Worm (Caenorhabditis elegans) whole organism, L2 larva: Measurements from ENCODE around the gene irld-18.

Experiments
- C34F6.9 ChIP-seq: fragments of 150-350 bp; optimal IDR thresholded peaks from 2 replicates; lab custom pipeline; 2014; ENCODE audit warnings: missing biosample characterization, missing genetic modification characterization
- F13H6.1 ChIP-seq: sonication (generic microtip); optimal IDR thresholded peaks from 2 replicates; lab custom pipeline; 2016; ENCODE audit warnings: missing genetic modification characterization, missing compliant biosample characterization
- R02D3.7 ChIP-seq: fragments of 150-350 bp; optimal IDR thresholded peaks from 2 replicates; lab custom pipeline; 2014; ENCODE audit warnings: missing biosample characterization, missing genetic modification characterization
- Y55F3AM.14 ChIP-seq: fragments of 200-800 bp; sonication (Bioruptor generic); optimal IDR thresholded peaks from 2 replicates; lab custom pipeline; 2018; ENCODE audit warnings: mild to moderate bottlenecking, missing genetic modification characterization, missing compliant biosample characterization
- aly-2 ChIP-seq: fragments of 150-350 bp; optimal IDR thresholded peaks from 2 replicates; lab custom pipeline; 2014; ENCODE audit warnings: missing biosample characterization, missing genetic modification characterization
- ama-1 ChIP-seq: fragments of 150-350 bp; optimal IDR thresholded peaks from 2 replicates; lab custom pipeline; 2018; ENCODE audit warnings: inconsistent platforms
- blmp-1 ChIP-seq: sonication (generic microtip); optimal IDR thresholded peaks from 2 replicates; lab custom pipeline; 2017; ENCODE audit warnings: missing genetic modification characterization, mild to moderate bottlenecking, missing compliant biosample characterization, antibody characterized with exemption, moderate library complexity; ENCODE audit not compliant: insufficient read depth
- ceh-16 ChIP-seq: fragments of 150-350 bp; optimal IDR thresholded peaks from 2 replicates; lab custom pipeline; 2014; ENCODE audit warnings: missing biosample characterization, missing genetic modification characterization
- ceh-82 ChIP-seq: fragments of 150-350 bp; optimal IDR thresholded peaks from 2 replicates; lab custom pipeline; 2014; ENCODE audit warnings: missing biosample characterization, missing genetic modification characterization
- dmd-4 ChIP-seq: sonication (generic microtip); optimal IDR thresholded peaks from 2 replicates; lab custom pipeline; 2017; ENCODE audit warnings: missing biosample characterization, missing genetic modification characterization
- egl-27 ChIP-seq: sonication (generic microtip); optimal IDR thresholded peaks from 3 replicates; lab custom pipeline; 2017; ENCODE audit warnings: missing biosample characterization, missing genetic modification reagents, missing genetic modification characterization
- elt-1 ChIP-seq: fragments of 150-350 bp; optimal IDR thresholded peaks from 2 replicates; lab custom pipeline; 2014; ENCODE audit warnings: missing biosample characterization, missing genetic modification characterization
- elt-3 ChIP-seq: sonication (generic microtip); optimal IDR thresholded peaks from 2 replicates; lab custom pipeline; 2017; ENCODE audit warnings: missing biosample characterization, missing genetic modification characterization
- fos-1 ChIP-seq: fragments of 150-350 bp; optimal IDR thresholded peaks from 2 replicates; lab custom pipeline; 2014; ENCODE audit warnings: missing biosample characterization, missing genetic modification characterization
- gmeb-1 ChIP-seq: fragments of 150-350 bp; optimal IDR thresholded peaks from 2 replicates; lab custom pipeline; 2014; ENCODE audit warnings: missing biosample characterization, missing genetic modification characterization
- lin-11 ChIP-seq: fragments of 150-350 bp; sonication (generic microtip); optimal IDR thresholded peaks from 2 replicates; lab custom pipeline; 2014; ENCODE audit warnings: missing biosample characterization, missing genetic modification characterization, inconsistent platforms, mixed read lengths
- lin-39 ChIP-seq: fragments of 150-350 bp; optimal IDR thresholded peaks from 2 replicates; lab custom pipeline; 2014; ENCODE audit warnings: missing biosample characterization, missing genetic modification reagents, missing genetic modification characterization
- lsy-2 ChIP-seq, 2 experiments: fragments of 150-350 bp in 1 of 2; sonication (generic microtip) in 1 of 2; optimal IDR thresholded peaks; 2 replicates each; lab custom pipeline; 2014 to 2017; ENCODE audit warnings: missing biosample characterization in 2 of 2, missing genetic modification characterization in 2 of 2
- mdl-1 ChIP-seq, 2 experiments: fragments of 150-350 bp in 1 of 2; sonication (generic microtip) in 1 of 2; optimal IDR thresholded peaks; 2 replicates each; lab custom pipeline; 2017; ENCODE audit warnings: missing biosample characterization in 2 of 2, missing genetic modification characterization in 2 of 2
- nhr-10 ChIP-seq: sonication (generic microtip); optimal IDR thresholded peaks from 2 replicates; lab custom pipeline; 2017; ENCODE audit warnings: missing biosample characterization, missing genetic modification characterization
- nhr-129 ChIP-seq: fragments of 150-350 bp; optimal IDR thresholded peaks from 2 replicates; lab custom pipeline; 2014; ENCODE audit warnings: missing biosample characterization, missing genetic modification characterization
- nhr-23 ChIP-seq: fragments of 150-350 bp; optimal IDR thresholded peaks from 2 replicates; lab custom pipeline; 2014; ENCODE audit warnings: missing biosample characterization, missing genetic modification reagents, missing genetic modification characterization
- nhr-237 ChIP-seq: fragments of 150-350 bp; optimal IDR thresholded peaks from 2 replicates; lab custom pipeline; 2014; ENCODE audit warnings: missing biosample characterization, missing genetic modification characterization
- nhr-25 ChIP-seq: fragments of 150-350 bp; sonication (generic microtip); optimal IDR thresholded peaks from 3 replicates; lab custom pipeline; 2014; ENCODE audit warnings: missing biosample characterization, missing genetic modification characterization
- nhr-6 ChIP-seq: fragments of 150-350 bp; optimal IDR thresholded peaks from 2 replicates; lab custom pipeline; 2014; ENCODE audit warnings: missing biosample characterization, missing genetic modification characterization
- peb-1 ChIP-seq: fragments of 150-350 bp; optimal IDR thresholded peaks from 2 replicates; lab custom pipeline; 2014; ENCODE audit warnings: missing biosample characterization, missing genetic modification characterization
- sem-4 ChIP-seq: fragments of 150-350 bp; optimal IDR thresholded peaks from 2 replicates; lab custom pipeline; 2014; ENCODE audit warnings: missing biosample characterization, missing genetic modification reagents, missing genetic modification characterization
- skn-1 ChIP-seq: sonication (generic microtip); optimal IDR thresholded peaks from 2 replicates; lab custom pipeline; 2017; ENCODE audit warnings: missing biosample characterization, missing genetic modification characterization
- snpc-4 ChIP-seq: fragments of 150-350 bp; optimal IDR thresholded peaks from 2 replicates; lab custom pipeline; 2014; ENCODE audit warnings: missing biosample characterization, missing genetic modification characterization
- unc-39 ChIP-seq: fragments of 150-350 bp; optimal IDR thresholded peaks from 2 replicates; lab custom pipeline; 2014; ENCODE audit warnings: missing biosample characterization, missing genetic modification characterization
- unc-62 ChIP-seq: fragments of 150-350 bp; optimal IDR thresholded peaks from 2 replicates; lab custom pipeline; 2014; ENCODE audit warnings: missing biosample characterization, missing genetic modification reagents, missing genetic modification characterization
- zag-1 ChIP-seq: fragments of 150-350 bp; optimal IDR thresholded peaks from 2 replicates; lab custom pipeline; 2014; ENCODE audit warnings: missing biosample characterization, missing genetic modification characterization
- ztf-4 ChIP-seq: fragments of 150-350 bp; optimal IDR thresholded peaks from 2 replicates; lab custom pipeline; 2014; ENCODE audit warnings: missing biosample characterization, missing genetic modification characterization

irld-18 gene

ce11 chrIV:14573068-14573467 is 7.8 kb downstream of the irld-18 start:
- TF ChIP-seq Y55F3AM.14 (GFP tag; lab: Kevin White, UChicago) = no peak
- TF ChIP-seq blmp-1 (tag; lab: Kevin White, UChicago) = no peak
- TF ChIP-seq unc-62 = no peak
- TF ChIP-seq nhr-10 (tag; lab: Kevin White, UChicago) = no peak
- no peak for TF ChIP-seq elt-1
- no peak for TF ChIP-seq elt-3 (tag; lab: Kevin White, UChicago)
- TF ChIP-seq lin-39 (tag; lab: Kevin White, UChicago) = no peak
- TF ChIP-seq gmeb-1 (tag; lab: Kevin White, UChicago) = no peak
- no peak for TF ChIP-seq nhr-23 (tag; lab: Kevin White, UChicago)
- no peak for TF ChIP-seq unc-39 (tag; lab: Kevin White, UChicago)
- TF ChIP-seq, all 48 proteins: peak for 0

- TF ChIP-seq R02D3.7 (tag; lab: Kevin White, UChicago) (no peak), sem-4 (tag; lab: Kevin White, UChicago) (no peak), peb-1 (tag; lab: Kevin White, UChicago) (no peak)
- TF ChIP-seq, all 48 proteins: peak for 0
Measured at ce11 chrIV:14572607-14573006, 8.2 kb downstream of the irld-18 start, which contains the start of gene glb-34. TSS of gene glb-34 (minus strand) at chrIV:14572707.

DNA sequence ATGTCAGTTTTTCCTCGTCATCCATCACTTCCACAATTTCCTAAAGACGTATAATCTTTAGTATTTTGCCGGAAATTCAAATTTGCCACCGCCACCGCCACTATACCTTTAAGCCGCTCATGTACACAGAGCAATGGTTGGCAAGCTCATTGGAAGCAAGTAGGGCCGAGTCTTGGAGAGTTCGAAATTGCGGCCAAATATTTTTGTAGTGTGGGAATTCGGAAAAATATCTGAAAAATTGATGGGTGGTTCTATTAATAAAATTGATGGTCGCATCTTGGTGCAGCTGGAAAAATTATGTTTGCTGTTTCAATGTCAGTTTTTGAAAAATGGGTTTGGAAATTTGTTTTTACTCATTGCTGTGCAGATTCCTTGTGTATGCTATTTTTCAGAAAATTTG is 9.2 kb downstream of the irld-18 start:
- no peak for TF ChIP-seq unc-39 (tag; lab: Kevin White, UChicago)
- no peak for TF ChIP-seq snpc-4 (tag; lab: Kevin White, UChicago)
- no peak for TF ChIP-seq aly-2 (tag; lab: Kevin White, UChicago)
- TF ChIP-seq elt-3 (tag; lab: Kevin White, UChicago) = no peak
- TF ChIP-seq blmp-1 (tag; lab: Kevin White, UChicago) = no peak
- no peak for TF ChIP-seq skn-1 (tag; lab: Kevin White, UChicago)
- TF ChIP-seq ceh-82 (tag; lab: Kevin White, UChicago) = no peak
- TF ChIP-seq lin-39 (tag; lab: Kevin White, UChicago) = no peak
- TF ChIP-seq sem-4 (tag; lab: Kevin White, UChicago) = no peak
- no peak for TF ChIP-seq ztf-4 (tag; lab: Kevin White, UChicago)
- no peak for TF ChIP-seq fos-1 (tag; lab: Kevin White, UChicago)
- TF ChIP-seq lin-11 = no peak
- no peak for TF ChIP-seq zag-1 (tag; lab: Kevin White, UChicago)
- no peak for TF ChIP-seq ama-1 (lab: Kevin White, UChicago)
- TF ChIP-seq egl-27 (tag; lab: Kevin White, UChicago) = no peak
- TF ChIP-seq dmd-4 (tag; lab: Kevin White, UChicago) = no peak
- no peak for TF ChIP-seq nhr-10 (tag; lab: Kevin White, UChicago)
- TF ChIP-seq mdl-1 (tag; optimal IDR thresholded peaks at IDR 0.05; lab: Kevin White, UChicago) = no peak
- TF ChIP-seq, all 48 proteins: peak for 0

DNA sequence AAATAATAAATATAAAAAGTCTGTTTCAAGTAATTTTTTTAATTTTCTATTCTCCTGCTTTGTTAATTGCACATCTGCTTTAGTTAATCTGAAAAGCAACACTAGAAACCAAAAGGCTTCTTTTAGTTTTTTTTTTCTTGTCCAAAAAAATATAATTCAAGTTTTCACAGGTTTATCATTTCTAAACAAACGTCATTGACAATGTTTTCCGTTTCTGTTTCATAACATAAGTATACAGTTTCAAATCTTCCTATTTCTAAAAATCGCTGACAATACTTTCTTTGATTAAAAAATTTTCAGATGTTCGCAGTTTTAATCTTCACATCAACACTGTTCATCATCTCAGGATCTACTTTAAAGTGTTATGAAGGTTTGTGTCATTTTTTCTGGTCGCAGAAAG is 15.8 kb downstream of the irld-18 start, which contains the start of gene Y57G11B.2:
Gene Y57G11B.2, plus strand, starts transcription at position 301 of the 400 bp plus-strand sequence.
- TF ChIP-seq lsy-2 (tag; optimal IDR thresholded peaks at IDR 0.05; lab: Kevin White, UChicago) (no peak), nhr-25 (tag; lab: Kevin White, UChicago) (no peak), nhr-6 (tag; lab: Kevin White, UChicago) (no peak), unc-39 (tag; lab: Kevin White, UChicago) (no peak), gmeb-1 (tag; lab: Kevin White, UChicago) (no peak), C34F6.9 (no peak), unc-62 (no peak)

DNA sequence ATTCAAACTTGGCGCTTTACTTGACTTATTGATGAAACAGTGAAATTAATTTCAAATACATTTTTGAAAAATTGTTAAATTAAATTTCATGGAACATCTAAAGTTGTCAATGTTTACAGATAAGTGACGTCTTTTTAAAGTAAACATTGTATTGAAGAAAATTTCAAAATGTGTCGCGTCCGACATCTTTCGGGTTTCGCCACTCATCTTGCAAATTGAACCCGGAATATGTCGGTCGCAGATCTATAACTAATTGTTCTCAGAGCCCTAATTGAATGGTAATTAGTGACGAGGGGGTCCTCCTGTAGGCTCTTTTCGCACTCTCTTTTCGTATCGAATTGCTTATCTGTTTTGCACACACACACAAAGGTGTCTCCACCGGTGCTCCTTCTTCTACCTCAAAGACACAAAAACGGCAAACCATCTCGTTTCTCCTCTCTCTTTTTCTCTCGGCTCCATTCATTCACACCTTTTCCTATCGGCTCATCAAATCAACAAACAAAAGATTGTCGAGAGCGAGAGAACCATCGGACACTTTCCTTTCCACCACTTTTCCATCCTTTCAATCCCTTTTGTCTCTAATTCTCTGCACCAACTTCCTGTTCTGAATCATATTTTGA is 18.1 kb downstream of the irld-18 start:
- no peak for TF ChIP-seq ama-1 (lab: Kevin White, UChicago)
- TF ChIP-seq fos-1 (tag; lab: Kevin White, UChicago) = peak; percentile 19
- peak; percentile 50 for TF ChIP-seq nhr-129
- peak; percentile 9 for TF ChIP-seq F13H6.1 (tag; lab: Kevin White, UChicago)
- TF ChIP-seq snpc-4 (tag; lab: Kevin White, UChicago) = peak; percentile 25
- no peak for TF ChIP-seq ceh-16 (tag; lab: Kevin White, UChicago)
- no peak for TF ChIP-seq nhr-237 (tag; lab: Kevin White, UChicago)
